Worm (Caenorhabditis elegans): ENCODE results near the gene prp-3.

DNA sequence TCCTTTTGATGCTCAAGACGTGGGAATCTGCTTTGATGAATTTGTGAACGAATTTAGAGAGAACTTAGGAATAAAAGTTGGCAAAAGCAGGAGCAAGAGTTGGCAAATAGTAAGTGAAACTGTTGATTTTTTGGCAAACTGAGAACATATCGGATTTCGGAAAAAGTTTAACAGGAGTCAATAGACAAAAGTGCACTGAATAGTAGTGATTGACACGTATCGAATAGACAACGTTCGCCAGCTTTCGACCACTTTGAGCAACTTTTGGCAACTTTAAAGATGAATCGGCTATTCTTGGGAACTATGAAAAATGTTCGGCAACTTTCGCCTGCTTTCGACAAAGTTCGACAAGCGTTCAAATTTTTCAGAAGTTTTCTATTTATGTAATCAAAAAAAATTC is 36.2 kb downstream of the prp-3 start, which contains the start of gene M03C11.9:
- TF ChIP-seq mes-2 (tag; optimal IDR thresholded peaks at IDR 0.05; ENCODE audit: poor library complexity, severe bottlenecking) (no peak), madf-9 (GFP tag; conservative IDR thresholded peaks at IDR 0.05) (no peak), pha-4 (GFP tag; IDR thresholded peaks at IDR 0.05) (no peak), pha-4 (tag; optimal IDR thresholded peaks at IDR 0.05) (no peak), R02D3.7 (tag; optimal IDR thresholded peaks at IDR 0.05) (no peak), dve-1 (tag; optimal IDR thresholded peaks at IDR 0.05; ENCODE audit: insufficient read depth) (no peak), set-16 (GFP tag; IDR thresholded peaks at IDR 0.05) (no peak), unc-39 (tag; optimal IDR thresholded peaks at IDR 0.05) (no peak), nhr-76 (tag; optimal IDR thresholded peaks at IDR 0.05) (no peak)

Data from whole organism, L4 larva.